Fruit fly (Drosophila melanogaster): Measurements from ENCODE around the gene ova.

dm6 chr2L:10276846-10277245 is 45.4 kb upstream of the ova start:
- TF ChIP-seq psq (optimal IDR thresholded peaks at IDR 0.05) (no peak), insv (optimal IDR thresholded peaks at IDR 0.05) (no peak), Myc (optimal IDR thresholded peaks at IDR 0.05) (no peak), h (optimal IDR thresholded peaks at IDR 0.05) (no peak), ttk (optimal IDR thresholded peaks at IDR 0.05) (no peak)

Measured in Kc167 (cell line).